Worm (Caenorhabditis elegans): ENCODE data around the gene F07H5.10.
A peak's percentile ranks its signal among the peaks of the same experiment; 100 is the strongest.

- TF ChIP-seq lin-13 (GFP tag; optimal IDR thresholded peaks at IDR 0.05), result peak; percentile 27
- TF ChIP-seq ama-1 (optimal IDR thresholded peaks at IDR 0.05), result no peak
- TF ChIP-seq unc-30 (tag; optimal IDR thresholded peaks at IDR 0.05), result no peak
- peak in 1 of 3 experiments; percentile 5 for TF ChIP-seq ceh-82 (tag; optimal IDR thresholded peaks at IDR 0.05)
- no peak for TF ChIP-seq nhr-237 (tag; optimal IDR thresholded peaks at IDR 0.05)
- TF ChIP-seq ceh-88 (GFP tag; IDR thresholded peaks at IDR 0.05), result no peak
- TF ChIP-seq ztf-11 (tag; optimal IDR thresholded peaks at IDR 0.05), result no peak
- no peak for TF ChIP-seq efl-1 (optimal IDR thresholded peaks at IDR 0.05)
- TF ChIP-seq efl-1 (GFP tag; optimal IDR thresholded peaks at IDR 0.05 in 1 of 2), result no peak
- peak; percentile 10 for TF ChIP-seq nhr-77 (tag; optimal IDR thresholded peaks at IDR 0.05)
These were observed 5.3 kb upstream of the F07H5.10 start for ce11 chrII:8813659-8814058.
